Fruit fly (Drosophila melanogaster) whole organism, larva: ENCODE results near the gene Mco3.

Experiments used
- noc ChIP-seq: fragments of 200-800 bp; sonication (Bioruptor generic); optimal IDR thresholded peaks from 3 replicates; lab custom pipeline; 2019; ENCODE audit warnings: missing biosample characterization, mild to moderate bottlenecking, missing genetic modification characterization, moderate library complexity

Gene Mco3

DNA sequence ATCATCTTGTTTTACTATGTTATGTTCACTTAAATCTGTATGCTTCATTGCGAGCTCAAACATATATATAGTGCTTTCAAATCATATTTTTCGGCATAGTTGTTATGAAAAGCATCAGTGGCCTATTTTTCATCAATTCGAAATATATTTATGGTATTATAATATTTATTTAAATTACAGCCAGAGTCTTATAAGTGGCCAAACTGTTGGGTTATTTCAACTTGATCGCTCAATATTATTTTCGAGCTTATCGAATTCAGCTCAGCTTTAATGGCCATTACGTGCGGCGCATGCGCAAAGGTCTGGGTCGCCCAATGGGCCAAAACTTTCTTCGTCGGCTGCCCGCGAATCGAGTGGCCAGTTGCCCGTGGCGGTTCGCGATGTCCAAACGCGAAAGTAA is at the start of gene Mco3:
Mco3 (plus strand) TSS at position 301 of the 400 bp plus-strand sequence.
- no peak for TF ChIP-seq noc

- no peak for TF ChIP-seq noc
These were observed 46.0 kb upstream of the Mco3 start, which contains the start of the genes CG14545 and CG5886 for dm6 chr3R:25851224-25851682. TSS of gene CG14545 (minus strand) at chr3R:25851291. TSS of gene CG5886 (plus strand) at chr3R:25851632.

DNA sequence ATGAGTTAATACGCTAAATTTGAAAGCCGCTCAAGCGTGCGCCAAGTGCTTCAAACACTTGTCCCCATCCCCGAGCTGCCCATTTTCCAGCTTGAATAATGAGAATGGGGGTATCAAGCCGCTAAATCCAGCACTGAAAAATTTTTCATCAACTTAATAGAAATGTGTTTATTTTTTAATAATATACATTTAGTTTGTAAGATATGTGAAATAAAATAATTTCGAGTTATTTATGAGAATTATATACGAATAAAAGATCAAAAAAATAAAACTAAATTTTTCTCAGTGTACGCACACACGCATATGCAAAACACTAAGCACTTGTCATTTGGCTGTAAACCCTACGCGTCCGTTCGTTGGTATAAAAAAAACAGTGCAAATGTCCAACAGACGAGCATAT is 42.5 kb upstream of the Mco3 start:
- TF ChIP-seq noc = no peak

DNA sequence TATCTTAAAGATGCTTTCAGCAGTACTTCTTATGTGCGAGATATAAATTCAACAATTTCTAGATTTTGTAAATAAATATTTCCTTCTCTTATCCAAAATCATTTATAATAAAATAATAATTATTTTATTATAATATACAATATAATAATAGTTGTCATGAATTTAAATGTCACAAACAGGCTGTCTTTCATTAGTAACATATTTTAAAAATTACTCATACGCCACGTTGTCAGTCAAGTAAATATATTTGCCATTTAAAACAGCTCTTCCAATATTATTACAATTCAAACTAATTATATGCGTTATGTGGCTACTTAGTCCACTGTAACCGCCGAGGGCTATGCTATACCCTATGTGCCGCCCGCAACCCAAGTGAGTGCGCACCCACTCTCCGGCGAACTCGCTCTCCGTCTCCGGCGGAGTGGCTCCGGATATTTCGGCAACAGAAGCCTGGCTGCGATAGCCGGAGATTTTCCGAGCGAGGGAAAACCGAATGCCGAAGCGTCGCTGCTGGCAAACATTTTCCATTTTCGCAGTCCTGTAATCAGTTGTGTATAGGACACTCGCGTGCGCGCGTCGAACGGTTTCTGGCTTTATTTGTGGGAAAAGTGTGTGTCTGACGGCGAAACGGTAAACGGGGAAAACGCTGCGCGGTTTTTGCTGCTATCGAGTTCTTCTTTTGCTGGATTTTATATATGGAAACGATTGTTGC is 41.5 kb upstream of the Mco3 start, which contains the start of gene CG5890:
CG5890 (plus strand) TSS at position 561 of the 712 bp plus-strand sequence.
- TF ChIP-seq noc = no peak

DNA sequence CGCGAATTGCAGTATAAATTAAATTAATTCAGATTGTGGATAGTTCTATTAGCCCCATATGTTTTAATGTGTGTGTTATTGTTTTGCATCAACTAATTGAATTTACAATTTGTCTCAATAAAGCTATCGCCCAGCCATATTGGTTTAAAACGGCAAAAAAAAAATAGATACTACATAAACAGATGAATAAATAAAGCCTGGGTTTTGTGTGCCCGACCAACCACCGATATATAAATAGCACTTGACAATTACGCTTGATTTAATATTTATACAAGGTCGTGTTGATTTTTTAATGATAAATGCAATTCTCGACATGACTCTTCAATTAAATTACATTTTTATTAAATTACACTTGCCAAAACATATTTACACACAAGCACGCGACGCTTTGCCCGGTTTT is 26.9 kb upstream of the Mco3 start:
- no peak for TF ChIP-seq noc

DNA sequence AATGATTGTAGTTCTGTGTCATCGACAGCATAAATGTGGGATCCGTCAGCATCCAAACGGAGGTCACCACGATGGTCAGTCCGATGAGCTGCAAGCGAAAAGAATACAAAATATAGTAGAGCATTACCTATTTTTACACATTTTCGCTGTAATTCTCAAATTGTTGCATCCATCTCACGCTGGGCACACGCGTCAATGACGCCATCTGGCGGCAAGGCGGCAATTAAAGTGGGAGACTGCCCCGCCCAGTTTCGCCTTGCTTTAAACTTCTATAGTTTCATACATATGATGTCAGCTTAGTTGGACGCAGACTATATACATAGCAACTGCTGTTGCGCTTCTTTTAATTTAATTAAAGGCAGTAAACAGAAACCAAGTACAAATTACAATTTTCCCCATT is 20.6 kb upstream of the Mco3 start:
- no peak for TF ChIP-seq noc

dm6 chr3R:25877064-25877463 is 20.2 kb upstream of the Mco3 start:
- no peak for TF ChIP-seq noc

DNA sequence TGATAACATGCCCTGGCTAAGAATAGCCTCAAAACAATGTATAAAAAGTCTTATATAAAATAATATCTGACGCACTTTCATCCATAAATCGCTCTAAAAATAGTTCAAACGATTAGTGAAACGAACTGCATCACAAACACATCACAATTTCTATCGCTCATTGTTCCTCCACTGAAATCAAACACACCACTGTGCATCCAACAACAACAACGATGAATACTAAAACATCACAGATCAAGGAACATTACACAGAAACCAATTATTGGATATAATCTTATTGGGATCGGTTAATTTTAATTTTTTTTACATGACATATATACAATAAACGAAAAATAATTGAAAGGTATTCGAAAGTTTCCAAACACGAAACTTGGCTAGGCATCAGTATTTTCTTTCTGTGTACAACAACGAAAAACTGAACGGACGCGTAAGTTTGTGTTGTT is 17.9 kb upstream of the Mco3 start:
- no peak for TF ChIP-seq noc

DNA sequence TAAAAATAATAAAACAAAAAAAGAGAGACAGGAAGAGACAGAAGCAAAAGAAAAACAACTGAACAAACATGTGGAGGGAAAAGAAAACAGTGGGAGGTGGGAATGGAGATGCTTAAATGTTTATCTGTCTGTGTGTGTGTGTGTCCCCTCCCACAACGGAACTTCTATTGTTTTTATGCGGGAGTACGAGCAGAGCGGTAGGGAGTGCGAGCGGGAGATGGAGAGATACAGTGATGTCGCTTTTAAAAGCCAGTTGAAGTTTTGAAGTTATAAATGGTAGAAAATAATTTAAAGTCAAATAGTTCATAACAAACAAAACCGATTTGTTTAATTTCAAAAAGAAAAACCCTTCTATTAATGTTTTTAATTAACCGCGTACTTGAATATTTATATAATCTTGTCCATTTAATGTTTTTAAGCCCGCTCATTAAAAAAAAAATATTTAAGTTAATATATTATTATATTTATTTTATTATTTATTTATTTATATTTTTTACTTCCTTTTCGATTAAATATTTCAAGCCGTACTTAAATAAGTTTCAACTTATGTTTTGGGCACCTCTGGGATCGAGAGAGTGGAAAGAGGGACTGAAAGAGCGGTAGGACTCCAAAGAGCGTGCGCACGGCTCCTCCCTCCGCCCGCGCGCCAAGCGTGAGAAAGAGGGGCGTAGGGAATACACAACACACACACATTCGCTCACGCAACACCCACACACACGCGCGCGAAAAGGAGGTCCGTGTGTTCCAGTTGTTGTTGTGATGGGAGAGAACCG is 16.9 kb upstream of the Mco3 start:
- TF ChIP-seq noc = no peak

DNA sequence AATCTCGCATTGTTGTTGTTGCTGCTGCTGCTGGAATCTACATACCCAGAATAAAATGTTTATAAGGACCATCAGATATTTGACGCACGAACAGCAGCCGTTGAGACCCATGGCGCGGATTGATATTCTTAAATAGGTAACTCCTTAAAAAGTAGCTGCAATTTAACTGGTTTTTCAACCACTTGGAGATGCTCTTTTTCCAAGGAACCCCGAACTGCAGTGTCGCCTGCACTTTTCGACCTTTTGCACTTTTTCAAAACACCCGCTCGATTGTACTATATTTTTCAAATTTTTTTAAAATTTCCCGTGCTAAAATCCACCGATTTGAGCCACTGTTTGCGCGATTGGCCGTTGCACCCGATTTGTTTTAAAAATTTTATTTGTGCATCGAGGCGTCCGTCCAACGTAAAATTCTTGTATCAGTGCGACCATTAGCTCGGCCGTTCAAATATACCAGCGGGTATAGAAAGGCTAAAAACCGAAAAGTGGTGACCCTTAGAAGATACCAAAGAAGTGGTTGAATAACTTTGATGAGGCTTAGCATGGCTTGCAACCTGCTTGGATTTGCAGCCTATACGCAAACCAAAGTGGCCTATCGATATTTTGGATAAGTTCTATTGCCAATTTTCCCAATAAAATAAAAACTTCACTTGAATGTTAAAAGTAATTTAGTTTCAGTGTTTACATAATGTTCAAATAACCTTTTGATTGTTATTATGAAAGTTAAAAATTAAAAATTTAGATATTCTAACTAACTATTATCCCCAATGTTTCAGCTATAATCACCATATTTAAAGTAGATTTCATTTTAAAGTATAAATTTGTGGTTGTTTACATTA is 16.1 kb upstream of the Mco3 start, which contains the start of gene Tsp96F:
Tsp96F (minus strand) TSS at position 457 of the 839 bp plus-strand sequence.
- no peak for TF ChIP-seq noc

DNA sequence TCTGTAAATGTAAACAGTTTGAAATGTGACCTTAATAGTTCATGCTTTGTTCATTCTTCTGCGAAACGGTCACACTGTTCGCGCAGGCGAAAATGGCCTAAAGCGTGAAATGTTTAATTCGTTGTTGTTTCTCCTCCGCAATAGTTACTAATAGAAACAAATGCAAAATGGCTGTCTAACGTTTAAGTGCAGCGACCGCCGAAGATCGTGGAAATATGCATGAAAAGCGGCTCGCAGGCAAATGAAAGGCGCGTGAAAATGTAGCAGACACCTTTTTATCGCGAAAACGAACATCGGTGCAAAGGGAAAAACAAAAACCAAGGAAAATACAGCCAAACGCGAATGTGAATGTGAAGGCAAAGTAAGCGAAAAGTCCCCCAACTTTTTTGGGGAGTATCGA is 15.4 kb upstream of the Mco3 start, which contains the start of gene SppL:
SppL (plus strand) TSS at position 70 of the 400 bp plus-strand sequence.
- TF ChIP-seq noc = no peak

dm6 chr3R:25882606-25883266 is 14.5 kb upstream of the Mco3 start:
- TF ChIP-seq noc = no peak

DNA sequence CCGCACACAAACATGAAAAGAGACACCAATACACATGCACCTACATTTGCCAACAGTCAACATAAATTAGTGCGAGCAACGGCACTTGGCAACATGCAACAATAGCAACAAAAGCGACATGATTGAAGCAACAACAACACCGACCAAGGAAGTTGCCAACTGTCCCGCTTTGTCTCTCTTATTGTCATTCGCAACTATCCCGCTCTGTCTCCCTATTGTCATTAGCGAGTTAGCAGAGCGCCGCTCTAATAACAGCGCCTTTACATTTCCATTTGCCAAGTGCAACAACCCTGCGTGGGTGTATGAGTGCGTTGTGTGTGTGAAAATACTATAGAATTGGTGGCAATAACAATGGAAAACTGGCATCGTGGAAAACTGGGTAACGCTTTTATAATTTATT is 13.4 kb upstream of the Mco3 start:
- no peak for TF ChIP-seq noc

dm6 chr3R:25884301-25884700 is 13.0 kb upstream of the Mco3 start:
- no peak for TF ChIP-seq noc

dm6 chr3R:25885136-25885535 is 12.1 kb upstream of the Mco3 start:
- no peak for TF ChIP-seq noc
